Fruit fly (Drosophila melanogaster) S2 (cell line): ENCODE results near the gene CG34057.

Experiments used
- CG8478 ChIP-seq: fragments of >200 bp; optimal IDR thresholded peaks from 2 replicates; lab custom pipeline; 2018
- CTCF ChIP-seq, 2 experiments: fragments of >200 bp; optimal IDR thresholded peaks; 2 replicates each; lab custom pipeline; 2018

DNA sequence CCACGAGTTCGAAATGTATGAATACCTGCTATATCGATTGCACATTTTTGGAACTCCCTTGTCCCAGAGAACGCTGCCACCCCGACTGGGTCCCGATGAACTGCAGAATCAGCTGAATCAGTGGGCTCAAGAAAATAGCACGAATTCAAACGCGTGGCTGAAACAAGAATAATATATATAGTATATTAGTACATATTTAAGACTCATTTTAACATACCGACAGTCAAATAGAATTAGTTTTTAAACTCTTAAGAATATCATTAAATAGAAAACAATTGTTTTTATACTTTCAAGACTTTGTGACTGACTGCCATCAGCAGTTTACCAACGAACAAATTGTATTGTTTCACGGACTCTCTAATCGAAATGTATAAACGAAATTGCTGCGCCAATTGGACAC lies at the start of gene CG34057:
- TF ChIP-seq CG8478 (no peak), CTCF (optimal IDR thresholded peaks at IDR 0.05; lab: Kevin White, UChicago) (no peak)
